Fruit fly (Drosophila melanogaster) whole organism, adult: ENCODE results near the gene RpL36A.

Experiments
- CG11617 ChIP-seq: fragments of 200-800 bp; sonication (Bioruptor generic); optimal IDR thresholded peaks from 2 replicates; lab custom pipeline; 2017; ENCODE audit warnings: mild to moderate bottlenecking, missing biosample characterization, missing genetic modification reagents, missing genetic modification characterization
- CG12768 ChIP-seq: fragments of 200-800 bp; sonication (Bioruptor generic); optimal IDR thresholded peaks from 2 replicates; lab custom pipeline; 2017; ENCODE audit warnings: missing biosample characterization, missing genetic modification characterization, mild to moderate bottlenecking, moderate library complexity, missing genetic modification reagents
- CG14711 ChIP-seq: fragments of 200-800 bp; sonication (Bioruptor generic); optimal IDR thresholded peaks from 2 replicates; lab custom pipeline; 2018; ENCODE audit warnings: missing biosample characterization, mild to moderate bottlenecking, missing genetic modification characterization, moderate library complexity
- CG1620 ChIP-seq: fragments of 200-800 bp; sonication (Bioruptor generic); optimal IDR thresholded peaks from 2 replicates; lab custom pipeline; 2016; ENCODE audit warnings: missing biosample characterization, missing genetic modification characterization
- CG33017 ChIP-seq: fragments of 200-800 bp; sonication (Bioruptor generic); optimal IDR thresholded peaks from 2 replicates; lab custom pipeline; 2018; ENCODE audit warnings: missing biosample characterization, mild to moderate bottlenecking, missing genetic modification characterization, moderate library complexity
- CG5204 ChIP-seq: fragments of 200-800 bp; sonication (Bioruptor generic); optimal IDR thresholded peaks from 2 replicates; lab custom pipeline; 2016; ENCODE audit warnings: missing biosample characterization, missing genetic modification characterization
- CG7045 ChIP-seq: fragments of 200-800 bp; sonication (Bioruptor generic); optimal IDR thresholded peaks from 2 replicates; lab custom pipeline; 2017; ENCODE audit warnings: missing biosample characterization, mild to moderate bottlenecking, missing genetic modification characterization
- CG7101 ChIP-seq: fragments of 200-800 bp; sonication (Bioruptor generic); optimal IDR thresholded peaks from 2 replicates; lab custom pipeline; 2018; ENCODE audit warnings: missing biosample characterization, mild to moderate bottlenecking, missing genetic modification characterization, moderate library complexity
- Clk ChIP-seq: fragments of 200-800 bp; sonication (Bioruptor generic); optimal IDR thresholded peaks from 2 replicates; lab custom pipeline; 2017; ENCODE audit warnings: missing biosample characterization, missing genetic modification characterization
- Crg-1 ChIP-seq: fragments of 200-800 bp; sonication (Bioruptor generic); optimal IDR thresholded peaks from 2 replicates; lab custom pipeline; 2016; ENCODE audit warnings: missing biosample characterization, missing genetic modification characterization
- Hr96 ChIP-seq: fragments of 200-800 bp; sonication (Bioruptor generic); optimal IDR thresholded peaks from 2 replicates; lab custom pipeline; 2016; ENCODE audit warnings: missing biosample characterization, missing genetic modification characterization
- Mnt ChIP-seq: fragments of 200-800 bp; sonication (Bioruptor generic); optimal IDR thresholded peaks from 2 replicates; lab custom pipeline; 2016; ENCODE audit warnings: missing biosample characterization, mild to moderate bottlenecking, missing genetic modification characterization
- bab1 ChIP-seq: fragments of 200-800 bp; sonication (Bioruptor generic); optimal IDR thresholded peaks from 3 replicates; lab custom pipeline; 2019; ENCODE audit warnings: missing biosample characterization, mild to moderate bottlenecking, missing genetic modification characterization, moderate library complexity
- cic ChIP-seq: fragments of 200-800 bp; sonication (Bioruptor generic); optimal IDR thresholded peaks from 2 replicates; lab custom pipeline; 2017; ENCODE audit warnings: missing biosample characterization, mild to moderate bottlenecking, missing genetic modification characterization, moderate library complexity
- cnc ChIP-seq, 2 experiments: fragments of >200 bp; optimal IDR thresholded peaks; 2 replicates each; lab custom pipeline; 2017
- kay ChIP-seq: fragments of 200-800 bp; sonication (Bioruptor generic); peaks from one replicate; lab custom pipeline; 2016; ENCODE audit warnings: missing biosample characterization, missing genetic modification characterization, borderline replicate concordance
- ovo ChIP-seq: fragments of 200-800 bp; sonication (Bioruptor generic); optimal IDR thresholded peaks from 2 replicates; lab custom pipeline; 2016; ENCODE audit warnings: missing biosample characterization, missing genetic modification characterization
- pad ChIP-seq: fragments of 200-800 bp; sonication (Bioruptor generic); optimal IDR thresholded peaks from 3 replicates; lab custom pipeline; 2017; ENCODE audit warnings: missing biosample characterization, missing genetic modification characterization, mild to moderate bottlenecking, moderate library complexity, missing genetic modification reagents
- tj ChIP-seq: fragments of 200-800 bp; sonication (Bioruptor generic); optimal IDR thresholded peaks from 3 replicates; lab custom pipeline; 2017; ENCODE audit warnings: missing biosample characterization, mild to moderate bottlenecking, missing genetic modification characterization, moderate library complexity
- toe ChIP-seq: fragments of 200-800 bp; sonication (Bioruptor generic); optimal IDR thresholded peaks from 2 replicates; lab custom pipeline; 2016; ENCODE audit warnings: missing biosample characterization, missing genetic modification characterization

The RpL36A gene

dm6 chr2L:8040872-8041271 lies 1.8 kb downstream of the RpL36A start, which contains the start of gene CCDC53:
CCDC53 (plus strand) TSS chr2L:8041106.
- no peak for TF ChIP-seq Clk (GFP tag; lab: Kevin White, UChicago)
- no peak for TF ChIP-seq Crg-1 (GFP tag; lab: Kevin White, UChicago)
- TF ChIP-seq CG33017 (tag; lab: Kevin White, UChicago): no peak
- TF ChIP-seq bab1: peak; percentile 33
- TF ChIP-seq CG14711 (tag; lab: Kevin White, UChicago): peak; percentile 98

- TF ChIP-seq CG1620 (GFP tag; lab: Kevin White, UChicago) (no peak), toe (GFP tag; lab: Kevin White, UChicago) (no peak), pad (GFP tag; lab: Kevin White, UChicago) (no peak), CG7045 (GFP tag; lab: Kevin White, UChicago) (no peak), Mnt (GFP tag; lab: Kevin White, UChicago) (no peak), Crg-1 (GFP tag; lab: Kevin White, UChicago) (no peak)
Observed at dm6 chr2L:8039688-8040087, 3.0 kb downstream of the RpL36A start, which contains the start of gene CG7367. CG7367 (minus strand) TSS chr2L:8039788.

- TF ChIP-seq CG7101 (tag; lab: Kevin White, UChicago) (peak; percentile 58), CG1620 (GFP tag; lab: Kevin White, UChicago) (no peak), Mnt (GFP tag; lab: Kevin White, UChicago) (peak; percentile 5), bab1 (peak; percentile 6), CG12768 (GFP tag; lab: Kevin White, UChicago) (peak; percentile 44), CG5204 (GFP tag; lab: Kevin White, UChicago) (no peak), kay (GFP tag; lab: Kevin White, UChicago) (no peak), cnc (optimal IDR thresholded peaks at IDR 0.05; lab: Kevin White, UChicago) (peak in 1 of 2 experiments; percentile 14), toe (GFP tag; lab: Kevin White, UChicago) (no peak), cic (no peak), Hr96 (no peak), Clk (GFP tag; lab: Kevin White, UChicago) (peak; percentile 25), CG14711 (tag; lab: Kevin White, UChicago) (peak; percentile 53), CG11617 (peak; percentile 44), CG7045 (GFP tag; lab: Kevin White, UChicago) (peak; percentile 69), pad (GFP tag; lab: Kevin White, UChicago) (peak; percentile 51), tj (GFP tag; lab: Kevin White, UChicago) (peak; percentile 30), CG33017 (tag; lab: Kevin White, UChicago) (peak; percentile 75), Crg-1 (GFP tag; lab: Kevin White, UChicago) (no peak), ovo (GFP tag; lab: Kevin White, UChicago) (no peak)
Observed at dm6 chr2L:8034734-8035133, 8.0 kb downstream of the RpL36A start.

- TF ChIP-seq cic (no peak), Clk (GFP tag; lab: Kevin White, UChicago) (no peak), CG14711 (tag; lab: Kevin White, UChicago) (peak; percentile 44), Hr96 (no peak), tj (GFP tag; lab: Kevin White, UChicago) (peak; percentile 24), CG7101 (tag; lab: Kevin White, UChicago) (peak; percentile 68), cnc (optimal IDR thresholded peaks at IDR 0.05; lab: Kevin White, UChicago) (peak in 1 of 2 experiments; percentile 71), CG12768 (GFP tag; lab: Kevin White, UChicago) (peak; percentile 53), pad (GFP tag; lab: Kevin White, UChicago) (no peak), CG7045 (GFP tag; lab: Kevin White, UChicago) (peak; percentile 18), CG33017 (tag; lab: Kevin White, UChicago) (peak; percentile 82)
Observed at dm6 chr2L:8033756-8034155, 9.0 kb downstream of the RpL36A start.

- peak; percentile 72 for TF ChIP-seq pad (GFP tag; lab: Kevin White, UChicago)
- no peak for TF ChIP-seq CG1620 (GFP tag; lab: Kevin White, UChicago)
- no peak for TF ChIP-seq CG11617
- no peak for TF ChIP-seq CG5204 (GFP tag; lab: Kevin White, UChicago)
- peak; percentile 74 for TF ChIP-seq CG14711 (tag; lab: Kevin White, UChicago)
- TF ChIP-seq tj (GFP tag; lab: Kevin White, UChicago): no peak
- no peak for TF ChIP-seq Crg-1 (GFP tag; lab: Kevin White, UChicago)
- peak; percentile 29 for TF ChIP-seq cic
- peak; percentile 36 for TF ChIP-seq CG12768 (GFP tag; lab: Kevin White, UChicago)
- TF ChIP-seq CG7101 (tag; lab: Kevin White, UChicago): peak; percentile 1
- TF ChIP-seq ovo (GFP tag; lab: Kevin White, UChicago): no peak
- no peak for TF ChIP-seq CG33017 (tag; lab: Kevin White, UChicago)
- TF ChIP-seq bab1: peak; percentile 22
Observed at dm6 chr2L:8031588-8031987, 11.1 kb downstream of the RpL36A start.

- TF ChIP-seq Hr96 (no peak), CG1620 (GFP tag; lab: Kevin White, UChicago) (no peak), bab1 (peak; percentile 32), CG7101 (tag; lab: Kevin White, UChicago) (no peak), kay (GFP tag; lab: Kevin White, UChicago) (no peak), tj (GFP tag; lab: Kevin White, UChicago) (peak; percentile 39), Mnt (GFP tag; lab: Kevin White, UChicago) (peak; percentile 65), Clk (GFP tag; lab: Kevin White, UChicago) (no peak), Crg-1 (GFP tag; lab: Kevin White, UChicago) (no peak), cnc (optimal IDR thresholded peaks at IDR 0.05; lab: Kevin White, UChicago) (no peak), toe (GFP tag; lab: Kevin White, UChicago) (no peak), CG33017 (tag; lab: Kevin White, UChicago) (peak; percentile 4), pad (GFP tag; lab: Kevin White, UChicago) (peak; percentile 64), CG5204 (GFP tag; lab: Kevin White, UChicago) (no peak), CG12768 (GFP tag; lab: Kevin White, UChicago) (peak; percentile 41), ovo (GFP tag; lab: Kevin White, UChicago) (no peak), CG14711 (tag; lab: Kevin White, UChicago) (peak; percentile 57), CG7045 (GFP tag; lab: Kevin White, UChicago) (no peak), CG11617 (peak; percentile 12), cic (peak; percentile 30)
Observed at dm6 chr2L:8030693-8031210, 12.0 kb downstream of the RpL36A start, which contains the start of gene Cka. Cka (plus strand) TSS chr2L:8030721.
